Worm (Caenorhabditis elegans): ENCODE data around the gene unc-130.

unc-130 gene

DNA sequence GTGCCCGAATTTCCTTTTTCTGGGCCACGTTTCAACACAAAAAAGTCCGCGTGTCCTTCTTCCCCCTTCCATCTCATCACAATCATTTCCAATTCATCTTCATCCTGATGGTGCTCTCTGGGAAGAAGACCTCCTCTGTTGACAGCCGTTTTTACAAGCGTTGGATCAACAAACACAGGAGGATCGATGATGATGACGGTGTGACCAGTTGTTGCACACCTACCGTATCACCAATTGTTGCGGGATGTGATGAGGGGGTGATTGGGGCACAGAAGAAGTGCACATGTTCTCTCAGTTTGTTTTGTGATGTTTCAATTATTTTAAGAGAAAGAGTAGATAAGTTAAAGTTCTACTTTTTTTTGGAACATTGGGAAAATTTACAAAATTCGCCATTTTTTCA lies 6.3 kb upstream of the unc-130 start:
- TF ChIP-seq snpc-4 (tag; optimal IDR thresholded peaks at IDR 0.05) (no peak), hlh-1 (tag; optimal IDR thresholded peaks at IDR 0.05) (peak; percentile 81)

DNA sequence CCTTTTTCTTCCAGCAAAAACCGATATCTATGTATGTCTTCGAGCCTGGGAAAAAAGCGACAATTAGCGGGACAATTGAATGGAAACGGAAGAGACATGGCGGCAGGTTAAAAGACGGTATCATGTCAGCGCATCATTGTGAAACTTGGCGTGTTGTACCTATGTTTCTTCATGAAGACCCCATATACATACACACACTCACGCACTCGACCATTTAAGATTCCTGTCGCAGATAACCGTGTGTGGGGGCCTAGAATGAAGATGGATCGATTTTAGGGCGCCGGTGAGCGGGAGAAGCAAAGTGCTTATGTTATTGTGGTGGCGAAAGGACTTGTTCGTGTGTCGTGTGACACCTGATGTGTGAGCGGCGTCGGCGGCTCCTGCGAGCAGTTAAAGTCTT lies 4.9 kb upstream of the unc-130 start:
- TF ChIP-seq snpc-4 (tag; optimal IDR thresholded peaks at IDR 0.05) (no peak), ham-2 (GFP tag; optimal IDR thresholded peaks at IDR 0.05) (peak; percentile 0), elt-1 (tag; optimal IDR thresholded peaks at IDR 0.05; ENCODE audit: borderline replicate concordance, insufficient read depth) (peak; percentile 67)

- TF ChIP-seq elt-3 (tag; optimal IDR thresholded peaks at IDR 0.05) (no peak), lsy-2 (tag; optimal IDR thresholded peaks at IDR 0.05) (peak; percentile 40), ceh-43 (GFP tag; optimal IDR thresholded peaks at IDR 0.05) (no peak), tbx-8 (GFP tag; optimal IDR thresholded peaks at IDR 0.05) (no peak)
These were observed 1.8 kb upstream of the unc-130 start for ce11 chrII:11279971-11280370.

DNA sequence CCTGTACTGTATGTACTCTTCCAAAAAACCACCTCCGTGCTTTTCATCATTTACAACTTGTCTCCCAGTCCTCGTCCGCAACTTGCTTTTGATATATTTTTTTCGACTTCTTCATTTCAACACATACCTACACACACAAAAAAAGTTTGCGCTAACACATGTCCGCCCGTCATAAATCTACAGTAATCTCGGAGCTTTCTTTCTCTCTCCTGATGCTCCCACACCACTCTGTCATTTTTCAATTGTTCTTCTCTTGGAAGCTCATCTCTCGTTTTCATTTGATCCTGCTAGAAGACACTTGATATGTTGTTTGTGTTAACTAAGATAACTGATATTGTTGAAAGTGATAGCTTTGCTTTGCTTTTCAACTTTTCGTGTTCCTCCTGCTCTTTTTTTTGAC lies 589 bp upstream of the unc-130 start:
- TF ChIP-seq mep-1 (tag; optimal IDR thresholded peaks at IDR 0.05): no peak
- TF ChIP-seq hlh-1 (tag; optimal IDR thresholded peaks at IDR 0.05): peak; percentile 15
- no peak for TF ChIP-seq unc-39 (tag; optimal IDR thresholded peaks at IDR 0.05)

ce11 chrII:11283013-11283412 lies 1.2 kb downstream of the unc-130 start:
- no peak for TF ChIP-seq lin-32 (GFP tag; optimal IDR thresholded peaks at IDR 0.05)
- peak; percentile 83 for TF ChIP-seq hlh-1 (tag; optimal IDR thresholded peaks at IDR 0.05)
- no peak for TF ChIP-seq nhr-28 (tag; optimal IDR thresholded peaks at IDR 0.05)
- TF ChIP-seq bed-3 (GFP tag; optimal IDR thresholded peaks at IDR 0.05): no peak
- TF ChIP-seq unc-62 (GFP tag; optimal IDR thresholded peaks at IDR 0.05): peak; percentile 40
- no peak for TF ChIP-seq flh-1 (GFP tag; optimal IDR thresholded peaks at IDR 0.05)
- no peak for TF ChIP-seq elt-1 (tag; optimal IDR thresholded peaks at IDR 0.05; ENCODE audit: borderline replicate concordance, insufficient read depth)
- peak; percentile 4 for TF ChIP-seq unc-120 (tag; optimal IDR thresholded peaks at IDR 0.05; ENCODE audit: poor library complexity, severe bottlenecking)

- TF ChIP-seq mep-1 (tag; optimal IDR thresholded peaks at IDR 0.05): no peak
- TF ChIP-seq nhr-12 (tag; optimal IDR thresholded peaks at IDR 0.05): no peak
- TF ChIP-seq mab-5 (tag; optimal IDR thresholded peaks at IDR 0.05): no peak
- TF ChIP-seq ces-1 (GFP tag; optimal IDR thresholded peaks at IDR 0.05): no peak
- TF ChIP-seq blmp-1 (tag; optimal IDR thresholded peaks at IDR 0.05): no peak
These were observed 2.0 kb downstream of the unc-130 start for ce11 chrII:11283803-11284202.

DNA sequence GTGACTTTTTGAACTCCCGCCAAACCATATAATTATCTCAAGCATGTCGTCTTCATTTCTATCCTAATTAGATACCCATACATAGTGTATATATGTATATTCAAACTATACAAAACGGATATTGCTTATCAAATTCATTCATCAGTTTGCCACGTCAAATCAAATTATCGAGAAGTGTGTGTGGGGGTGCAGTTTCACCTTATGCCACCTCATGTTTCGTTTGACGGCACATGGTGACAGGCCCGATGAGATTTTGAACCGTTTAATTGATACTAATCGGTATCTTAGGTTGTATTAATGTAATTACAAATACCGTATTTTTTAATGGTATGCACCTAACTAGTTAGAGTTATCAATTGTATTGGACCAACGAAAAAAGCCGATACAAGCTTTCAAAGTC lies 2.9 kb downstream of the unc-130 start:
- TF ChIP-seq ceh-43 (GFP tag; optimal IDR thresholded peaks at IDR 0.05): peak; percentile 9
- TF ChIP-seq bed-3 (GFP tag; optimal IDR thresholded peaks at IDR 0.05): no peak
- TF ChIP-seq blmp-1 (tag; optimal IDR thresholded peaks at IDR 0.05): peak; percentile 32
- TF ChIP-seq elt-3 (tag; optimal IDR thresholded peaks at IDR 0.05): no peak
- peak; percentile 31 for TF ChIP-seq unc-62 (GFP tag; optimal IDR thresholded peaks at IDR 0.05)

ce11 chrII:11285282-11285933 lies 3.6 kb downstream of the unc-130 start:
- TF ChIP-seq mab-5 (tag; optimal IDR thresholded peaks at IDR 0.05) (no peak), ham-2 (GFP tag; optimal IDR thresholded peaks at IDR 0.05) (peak; percentile 5), unc-120 (tag; optimal IDR thresholded peaks at IDR 0.05; ENCODE audit: poor library complexity, severe bottlenecking) (no peak), pha-4 (tag; optimal IDR thresholded peaks at IDR 0.05) (no peak), flh-1 (GFP tag; optimal IDR thresholded peaks at IDR 0.05) (no peak), nhr-12 (tag; optimal IDR thresholded peaks at IDR 0.05) (no peak), bed-3 (GFP tag; optimal IDR thresholded peaks at IDR 0.05) (no peak), unc-62 (GFP tag; optimal IDR thresholded peaks at IDR 0.05) (no peak), drap-1 (GFP tag; optimal IDR thresholded peaks at IDR 0.05) (no peak), tbx-8 (GFP tag; optimal IDR thresholded peaks at IDR 0.05) (no peak), ces-1 (GFP tag; optimal IDR thresholded peaks at IDR 0.05) (no peak), blmp-1 (tag; optimal IDR thresholded peaks at IDR 0.05) (no peak), sem-2 (GFP tag; optimal IDR thresholded peaks at IDR 0.05) (no peak), lin-13 (tag; optimal IDR thresholded peaks at IDR 0.05) (no peak), elt-3 (tag; optimal IDR thresholded peaks at IDR 0.05) (no peak), unc-39 (tag; optimal IDR thresholded peaks at IDR 0.05) (no peak), cnd-1 (tag; optimal IDR thresholded peaks at IDR 0.05) (no peak), nhr-2 (tag; optimal IDR thresholded peaks at IDR 0.05) (peak; percentile 95), ceh-83 (GFP tag; optimal IDR thresholded peaks at IDR 0.05) (peak; percentile 2), zip-8 (tag; optimal IDR thresholded peaks at IDR 0.05) (peak; percentile 12), lsy-2 (tag; optimal IDR thresholded peaks at IDR 0.05) (no peak), snpc-4 (tag; optimal IDR thresholded peaks at IDR 0.05) (no peak), nhr-28 (tag; optimal IDR thresholded peaks at IDR 0.05) (no peak), lin-32 (GFP tag; optimal IDR thresholded peaks at IDR 0.05) (no peak), sptf-1 (tag; optimal IDR thresholded peaks at IDR 0.05) (peak; percentile 35), mep-1 (tag; optimal IDR thresholded peaks at IDR 0.05) (no peak), ceh-39 (tag; optimal IDR thresholded peaks at IDR 0.05) (no peak), ceh-43 (GFP tag; optimal IDR thresholded peaks at IDR 0.05) (no peak), nhr-237 (tag; optimal IDR thresholded peaks at IDR 0.05) (no peak), mls-2 (tag; optimal IDR thresholded peaks at IDR 0.05) (no peak)
